Fruit fly (Drosophila melanogaster) whole organism, embryonic: Measurements from ENCODE around the gene CG13671.
A peak's percentile ranks its signal among the peaks of the same experiment; 100 is the strongest.

Experiments used
- BtbVII ChIP-seq: fragments of 200-800 bp; sonication (Bioruptor generic); optimal IDR thresholded peaks from 3 replicates; lab custom pipeline; 2017; ENCODE audit warnings: missing biosample characterization, mild to moderate bottlenecking, missing genetic modification characterization
- CG10543 ChIP-seq: fragments of 200-800 bp; sonication (Bioruptor generic); optimal IDR thresholded peaks from 3 replicates; lab custom pipeline; 2017; ENCODE audit warnings: missing biosample characterization, mild to moderate bottlenecking, missing genetic modification characterization, moderate library complexity
- CG12071 ChIP-seq: fragments of 200-800 bp; sonication (Bioruptor generic); optimal IDR thresholded peaks from 3 replicates; lab custom pipeline; 2018; ENCODE audit warnings: missing biosample characterization, mild to moderate bottlenecking, missing genetic modification characterization
- CG12155 ChIP-seq: fragments of 200-800 bp; sonication (Bioruptor generic); optimal IDR thresholded peaks from 3 replicates; lab custom pipeline; 2016; ENCODE audit warnings: missing biosample characterization, missing genetic modification characterization
- CG12219 ChIP-seq: fragments of 200-800 bp; sonication (Bioruptor generic); optimal IDR thresholded peaks from 3 replicates; lab custom pipeline; 2018; ENCODE audit warnings: missing biosample characterization, mild to moderate bottlenecking, missing genetic modification characterization
- CG1602 ChIP-seq: fragments of 200-800 bp; sonication (Bioruptor generic); optimal IDR thresholded peaks from 3 replicates; lab custom pipeline; 2016; ENCODE audit warnings: missing biosample characterization, missing genetic modification characterization
- CG1647 ChIP-seq: fragments of 200-800 bp; sonication (Bioruptor generic); optimal IDR thresholded peaks from 3 replicates; lab custom pipeline; 2016; ENCODE audit warnings: missing biosample characterization, missing genetic modification characterization
- CG16815 ChIP-seq: fragments of 200-800 bp; sonication (Bioruptor generic); optimal IDR thresholded peaks from 3 replicates; lab custom pipeline; 2017; ENCODE audit warnings: missing biosample characterization, mild to moderate bottlenecking, missing genetic modification characterization
- CG17568 ChIP-seq: fragments of 200-800 bp; sonication (Bioruptor generic); optimal IDR thresholded peaks from 2 replicates; lab custom pipeline; 2018; ENCODE audit warnings: missing biosample characterization, mild to moderate bottlenecking, missing genetic modification characterization, moderate library complexity
- CG18476 ChIP-seq: fragments of 200-800 bp; sonication (Bioruptor generic); optimal IDR thresholded peaks from 2 replicates; lab custom pipeline; 2016; ENCODE audit warnings: missing biosample characterization, mild to moderate bottlenecking, missing genetic modification characterization
- CG18619 ChIP-seq: fragments of 200-800 bp; sonication (Bioruptor generic); optimal IDR thresholded peaks from 3 replicates; lab custom pipeline; 2017; ENCODE audit warnings: missing biosample characterization, mild to moderate bottlenecking, missing genetic modification characterization
- CG2678 ChIP-seq: fragments of 200-800 bp; sonication (Bioruptor generic); optimal IDR thresholded peaks from 3 replicates; lab custom pipeline; 2019; ENCODE audit warnings: missing biosample characterization, mild to moderate bottlenecking, missing genetic modification characterization, moderate library complexity
- CG4707 ChIP-seq: fragments of 200-800 bp; sonication (Bioruptor generic); optimal IDR thresholded peaks from 2 replicates; lab custom pipeline; 2018; ENCODE audit warnings: missing biosample characterization, mild to moderate bottlenecking, missing genetic modification characterization, moderate library complexity
- CG6683 ChIP-seq: fragments of 200-800 bp; sonication (Bioruptor generic); optimal IDR thresholded peaks from 2 replicates; lab custom pipeline; 2017; ENCODE audit warnings: missing biosample characterization, mild to moderate bottlenecking, missing genetic modification characterization, missing genetic modification reagents
- CG6689 ChIP-seq: fragments of 200-800 bp; sonication (Bioruptor generic); IDR thresholded peaks from 2 replicates; pipeline ENCODE4 v1.3.6; 2022; ENCODE audit warnings: missing biosample characterization, missing genetic modification characterization
- CG7372 ChIP-seq: fragments of 200-800 bp; sonication (Bioruptor generic); IDR thresholded peaks from 2 replicates; pipeline ENCODE4 v1.3.6; 2022; ENCODE audit warnings: missing biosample characterization, missing genetic modification characterization
- CG8290 ChIP-seq, 3 experiments: fragments of 200-800 bp; sonication (Bioruptor generic); optimal IDR thresholded peaks; 2 replicates each; lab custom pipeline; 2016 to 2019; ENCODE audit warnings: missing biosample characterization in 3 of 3, missing genetic modification characterization in 3 of 3, mild to moderate bottlenecking in 2 of 3, moderate library complexity in 1 of 3
- Dfd ChIP-seq, 2 experiments: fragments of >200 bp; optimal IDR thresholded peaks; 2 replicates each; lab custom pipeline; 2017; ENCODE audit warnings: missing biosample characterization in 2 of 2, missing genetic modification characterization in 2 of 2
- Dll ChIP-seq: fragments of 200-800 bp; sonication (Bioruptor generic); IDR thresholded peaks from 4 replicates; pipeline ENCODE4 v1.3.6; 2022; ENCODE audit warnings: missing biosample characterization, missing genetic modification characterization; ENCODE audit not compliant: partially characterized antibody
- E2f2 ChIP-seq: fragments of 200-800 bp; sonication (Bioruptor generic); IDR thresholded peaks from 2 replicates; pipeline ENCODE4 v1.3.6; 2022; ENCODE audit warnings: missing biosample characterization, missing genetic modification characterization
- Fer1 ChIP-seq: fragments of 200-800 bp; sonication (Bioruptor generic); optimal IDR thresholded peaks from 2 replicates; lab custom pipeline; 2017; ENCODE audit warnings: missing biosample characterization, mild to moderate bottlenecking, missing genetic modification characterization
- Fer2 ChIP-seq: fragments of 200-800 bp; sonication (Bioruptor generic); optimal IDR thresholded peaks from 2 replicates; lab custom pipeline; 2018; ENCODE audit warnings: missing biosample characterization, mild to moderate bottlenecking, missing genetic modification characterization, moderate library complexity
- H15 ChIP-seq: fragments of 200-800 bp; sonication (Bioruptor generic); IDR thresholded peaks from 3 replicates; pipeline ENCODE4 v1.3.6; 2022; ENCODE audit warnings: missing biosample characterization, missing genetic modification characterization
- Hr3 ChIP-seq: fragments of 200-800 bp; sonication (Bioruptor generic); optimal IDR thresholded peaks from 3 replicates; lab custom pipeline; 2016; ENCODE audit warnings: missing biosample characterization, missing genetic modification characterization
- MESR4 ChIP-seq: fragments of 200-800 bp; sonication (Bioruptor generic); optimal IDR thresholded peaks from 2 replicates; lab custom pipeline; 2018; ENCODE audit warnings: missing biosample characterization, mild to moderate bottlenecking, missing genetic modification characterization, moderate library complexity
- Opbp ChIP-seq: fragments of 200-800 bp; sonication (Bioruptor generic); IDR thresholded peaks from 3 replicates; pipeline ENCODE4 v1.3.6; 2022; ENCODE audit warnings: missing biosample characterization, missing genetic modification characterization; ENCODE audit not compliant: partially characterized antibody
- YL-1 ChIP-seq: fragments of 200-800 bp; sonication (Bioruptor generic); optimal IDR thresholded peaks from 3 replicates; lab custom pipeline; 2017; ENCODE audit warnings: missing biosample characterization, mild to moderate bottlenecking, missing genetic modification characterization
- bbx ChIP-seq: fragments of 200-800 bp; sonication (Bioruptor generic); IDR thresholded peaks from 2 replicates; pipeline ENCODE4 v1.3.6; 2022; ENCODE audit warnings: missing biosample characterization, missing genetic modification characterization; ENCODE audit not compliant: partially characterized antibody
- chm ChIP-seq: fragments of 200-800 bp; sonication (Bioruptor generic); IDR thresholded peaks from 2 replicates; pipeline ENCODE4 v1.3.6; 2022; ENCODE audit warnings: missing biosample characterization, missing genetic modification characterization
- crp ChIP-seq, 2 experiments: fragments of 200-800 bp; sonication (Bioruptor generic); optimal IDR thresholded peaks; 2 replicates in 1 of 2; 3 replicates in 1 of 2; lab custom pipeline; 2017; ENCODE audit warnings: missing biosample characterization in 2 of 2, missing genetic modification characterization in 2 of 2, mild to moderate bottlenecking in 1 of 2, moderate library complexity in 1 of 2
- exex ChIP-seq: fragments of 200-800 bp; sonication (Bioruptor generic); optimal IDR thresholded peaks from 4 replicates; lab custom pipeline; 2018; ENCODE audit warnings: missing biosample characterization, mild to moderate bottlenecking, missing genetic modification characterization, moderate library complexity
- h ChIP-seq: fragments of >200 bp; optimal IDR thresholded peaks from 2 replicates; lab custom pipeline; 2017
- inv ChIP-seq: fragments of 200-800 bp; sonication (Bioruptor generic); IDR thresholded peaks from 2 replicates; pipeline ENCODE4 v1.3.6; 2022; ENCODE audit warnings: missing biosample characterization, missing genetic modification characterization; ENCODE audit not compliant: partially characterized antibody
- jing ChIP-seq: fragments of 200-800 bp; sonication (Bioruptor generic); optimal IDR thresholded peaks from 2 replicates; lab custom pipeline; 2018; ENCODE audit warnings: missing biosample characterization, mild to moderate bottlenecking, missing genetic modification characterization
- nerfin-2 ChIP-seq: fragments of 200-800 bp; sonication (Bioruptor generic); IDR thresholded peaks from 2 replicates; pipeline ENCODE4 v1.3.6; 2022; ENCODE audit warnings: missing biosample characterization, missing genetic modification characterization; ENCODE audit not compliant: partially characterized antibody
- pzg ChIP-seq: fragments of 200-800 bp; sonication (Bioruptor generic); optimal IDR thresholded peaks from 3 replicates; lab custom pipeline; 2018; ENCODE audit warnings: missing biosample characterization, mild to moderate bottlenecking, missing genetic modification characterization, moderate library complexity
- ro ChIP-seq: fragments of 200-800 bp; sonication (Bioruptor generic); IDR thresholded peaks from 2 replicates; pipeline ENCODE4 v1.3.6; 2022; ENCODE audit warnings: missing biosample characterization, missing genetic modification characterization
- slbo ChIP-seq: fragments of 200-800 bp; sonication (Bioruptor generic); IDR thresholded peaks from 2 replicates; pipeline ENCODE4 v1.3.6; 2022; ENCODE audit warnings: missing biosample characterization, missing genetic modification characterization
- slp2 ChIP-seq: fragments of 200-800 bp; sonication (Bioruptor generic); optimal IDR thresholded peaks from 2 replicates; lab custom pipeline; 2016; ENCODE audit warnings: missing biosample characterization, missing genetic modification characterization
- sna ChIP-seq: fragments of 200-800 bp; sonication (Bioruptor generic); IDR thresholded peaks from 2 replicates; pipeline ENCODE4 v1.3.6; 2022; ENCODE audit warnings: missing biosample characterization, missing genetic modification characterization; ENCODE audit not compliant: partially characterized antibody
- so ChIP-seq: fragments of 200-800 bp; sonication (Bioruptor generic); IDR thresholded peaks from 3 replicates; pipeline ENCODE4 v1.3.6; 2022; ENCODE audit warnings: missing biosample characterization, missing genetic modification characterization
- sug ChIP-seq: fragments of 200-800 bp; optimal IDR thresholded peaks from 2 replicates; lab custom pipeline; 2019; ENCODE audit warnings: missing biosample characterization, mild to moderate bottlenecking, missing genetic modification characterization, moderate library complexity
- tgo ChIP-seq: fragments of 200-800 bp; sonication (Bioruptor generic); IDR thresholded peaks from 3 replicates; pipeline ENCODE4 v1.3.6; 2022; ENCODE audit warnings: missing biosample characterization, missing genetic modification characterization
- z ChIP-seq: fragments of 200-800 bp; sonication (Bioruptor generic); IDR thresholded peaks from 3 replicates; pipeline ENCODE4 v1.3.6; 2022; ENCODE audit warnings: missing biosample characterization, missing genetic modification characterization

CG13671 gene

dm6 chr3L:8340264-8341095 is 40.6 kb downstream of the CG13671 start, which contains the start of the genes Prim1 and CG7083 (continued):
- peak; percentile 25 for TF ChIP-seq CG1647 (GFP tag; lab: Kevin White, UChicago)
- TF ChIP-seq Dll (GFP tag; lab: Robert Waterston, UW): 0 out of 4 replicates have a peak, but pooled peaks have one; percentile 49
- TF ChIP-seq Fer2 (tag; lab: Kevin White, UChicago): no peak
- TF ChIP-seq jing (GFP tag; lab: Kevin White, UChicago): no peak
- TF ChIP-seq MESR4 (GFP tag; lab: Kevin White, UChicago): peak; percentile 54
- peak; percentile 64 for TF ChIP-seq CG18619 (GFP tag; lab: Kevin White, UChicago)
- TF ChIP-seq ro (GFP tag; lab: Robert Waterston, UW): no peak
- no peak for TF ChIP-seq CG7372 (GFP tag; lab: Robert Waterston, UW)
- TF ChIP-seq CG4707 (GFP tag; lab: Kevin White, UChicago): no peak
- TF ChIP-seq YL-1 (GFP tag; lab: Kevin White, UChicago): peak; percentile 96
- TF ChIP-seq inv: no peak
- peak; percentile 67 for TF ChIP-seq sug (tag; lab: Kevin White, UChicago)
- TF ChIP-seq CG10543: peak; percentile 76
- no peak for TF ChIP-seq z (GFP tag; lab: Robert Waterston, UW)
- TF ChIP-seq pzg: peak; percentile 63
- peak; percentile 27 for TF ChIP-seq CG18476 (GFP tag; lab: Kevin White, UChicago)
- peak; percentile 47 for TF ChIP-seq CG8290 (GFP tag; optimal IDR thresholded peaks at IDR 0.05; lab: Kevin White, UChicago)
- peak; percentile 36 to 72 for TF ChIP-seq CG8290 (tag; optimal IDR thresholded peaks at IDR 0.05; lab: Kevin White, UChicago)
- TF ChIP-seq CG12071 (GFP tag; lab: Kevin White, UChicago): no peak
- no peak for TF ChIP-seq Dfd (GFP tag; optimal IDR thresholded peaks at IDR 0.05; lab: Kevin White, UChicago)
- TF ChIP-seq so (GFP tag; lab: Robert Waterston, UW): no peak
- peak; percentile 55 for TF ChIP-seq slp2
- TF ChIP-seq, all 482 proteins: peak for 273

- TF ChIP-seq CG18476 (GFP tag; lab: Kevin White, UChicago): no peak
- no peak for TF ChIP-seq Hr3 (GFP tag; lab: Kevin White, UChicago)
- TF ChIP-seq CG17568 (GFP tag; lab: Kevin White, UChicago): no peak
- TF ChIP-seq exex (tag; lab: Kevin White, UChicago): no peak
- no peak for TF ChIP-seq chm (GFP tag; lab: Robert Waterston, UW)
- no peak for TF ChIP-seq Fer1
- TF ChIP-seq sna: no peak
Measured at dm6 chr3L:8345182-8345581, 45.3 kb downstream of the CG13671 start.

- TF ChIP-seq E2f2 (GFP tag; lab: Robert Waterston, UW) (peak; percentile 59), slbo (GFP tag; lab: Robert Waterston, UW) (peak; percentile 70), nerfin-2 (GFP tag; lab: Robert Waterston, UW) (peak; percentile 61; the same call in 1 of the 2 replicates), h (lab: Kevin White, UChicago) (no peak), tgo (peak; percentile 46), CG12219 (GFP tag; lab: Kevin White, UChicago) (no peak), Opbp (GFP tag; lab: Robert Waterston, UW) (no peak), bbx (GFP tag; lab: Robert Waterston, UW) (peak; percentile 38; the same call in 1 of the 2 replicates), CG12155 (peak; percentile 72), CG2678 (tag; lab: Kevin White, UChicago) (peak; percentile 82), H15 (GFP tag; lab: Robert Waterston, UW) (0 out of 3 replicates have a peak, but pooled peaks have one; percentile 27), BtbVII (GFP tag; lab: Kevin White, UChicago) (peak; percentile 66), CG16815 (GFP tag; lab: Kevin White, UChicago) (peak; percentile 35), CG6689 (GFP tag; lab: Robert Waterston, UW) (peak; percentile 52; the same call in 1 of the 2 replicates), CG1602 (GFP tag; lab: Kevin White, UChicago) (peak; percentile 64), crp (GFP tag; optimal IDR thresholded peaks at IDR 0.05; lab: Kevin White, UChicago) (peak in 1 of 2 experiments; percentile 80), CG6683 (GFP tag; lab: Kevin White, UChicago) (peak; percentile 47)
Measured at dm6 chr3L:8346100-8346980, 46.5 kb downstream of the CG13671 start, which contains the start of the genes CG7182 and GAPcenA. Gene CG7182, minus strand, starts transcription at chr3L:8346382. Gene GAPcenA, plus strand, starts transcription at chr3L:8346561.
